Worm (Caenorhabditis elegans) whole organism, mixed stage, embryonic: ENCODE results near the gene trap-4.

Source experiments
- bed-3 ChIP-seq: fragments of 200-800 bp; sonication (Bioruptor generic); optimal IDR thresholded peaks from 3 replicates; lab custom pipeline; 2018; ENCODE audit warnings: mild to moderate bottlenecking, missing genetic modification characterization, moderate library complexity, missing compliant biosample characterization
- blmp-1 ChIP-seq: fragments of 150-350 bp; optimal IDR thresholded peaks from 2 replicates; lab custom pipeline; 2014; ENCODE audit warnings: missing biosample characterization, missing genetic modification characterization
- ceh-39 ChIP-seq: fragments of 150-350 bp; optimal IDR thresholded peaks from 2 replicates; lab custom pipeline; 2014; ENCODE audit warnings: missing biosample characterization, missing genetic modification characterization
- ceh-43 ChIP-seq: fragments of 200-800 bp; sonication (Bioruptor generic); optimal IDR thresholded peaks from 2 replicates; lab custom pipeline; 2018; ENCODE audit warnings: mild to moderate bottlenecking, missing genetic modification characterization, moderate library complexity, missing compliant biosample characterization
- elt-1 ChIP-seq: sonication (generic microtip); optimal IDR thresholded peaks from 2 replicates; lab custom pipeline; 2017; ENCODE audit warnings: missing genetic modification characterization, mild to moderate bottlenecking, missing compliant biosample characterization, antibody characterized with exemption, moderate library complexity, borderline replicate concordance; ENCODE audit not compliant: insufficient read depth
- elt-3 ChIP-seq: fragments of 150-350 bp; optimal IDR thresholded peaks from 2 replicates; lab custom pipeline; 2014; ENCODE audit warnings: missing biosample characterization, missing genetic modification characterization
- flh-1 ChIP-seq: fragments of 200-800 bp; sonication (Bioruptor generic); optimal IDR thresholded peaks from 2 replicates; lab custom pipeline; 2018; ENCODE audit warnings: mild to moderate bottlenecking, missing genetic modification characterization, moderate library complexity, missing compliant biosample characterization
- hlh-1 ChIP-seq: fragments of 150-350 bp; optimal IDR thresholded peaks from 2 replicates; lab custom pipeline; 2014; ENCODE audit warnings: missing biosample characterization, missing genetic modification reagents, missing genetic modification characterization
- lin-13 ChIP-seq: fragments of 150-350 bp; optimal IDR thresholded peaks from 2 replicates; lab custom pipeline; 2014; ENCODE audit warnings: missing biosample characterization, missing genetic modification characterization
- lin-32 ChIP-seq: fragments of 200-800 bp; sonication (Bioruptor generic); optimal IDR thresholded peaks from 2 replicates; lab custom pipeline; 2018; ENCODE audit warnings: mild to moderate bottlenecking, missing genetic modification characterization, missing compliant biosample characterization
- mls-2 ChIP-seq: sonication (generic microtip); optimal IDR thresholded peaks from 2 replicates; lab custom pipeline; 2016; ENCODE audit warnings: mild to moderate bottlenecking, missing genetic modification characterization, moderate library complexity, missing compliant biosample characterization
- nhr-12 ChIP-seq: fragments of 150-350 bp; optimal IDR thresholded peaks from 2 replicates; lab custom pipeline; 2014; ENCODE audit warnings: missing biosample characterization, missing genetic modification characterization
- nhr-237 ChIP-seq: fragments of 150-350 bp; optimal IDR thresholded peaks from 2 replicates; lab custom pipeline; 2014; ENCODE audit warnings: missing biosample characterization, missing genetic modification characterization
- nhr-28 ChIP-seq: fragments of 150-350 bp; optimal IDR thresholded peaks from 2 replicates; lab custom pipeline; 2014; ENCODE audit warnings: missing biosample characterization, missing genetic modification characterization
- sem-2 ChIP-seq: fragments of 200-800 bp; sonication (Bioruptor generic); optimal IDR thresholded peaks from 2 replicates; lab custom pipeline; 2018; ENCODE audit warnings: mild to moderate bottlenecking, missing genetic modification characterization, missing compliant biosample characterization
- snpc-4 ChIP-seq: fragments of 150-350 bp; optimal IDR thresholded peaks from 2 replicates; lab custom pipeline; 2014; ENCODE audit warnings: missing biosample characterization, missing genetic modification characterization
- sptf-1 ChIP-seq: sonication (generic microtip); optimal IDR thresholded peaks from 2 replicates; lab custom pipeline; 2017; ENCODE audit warnings: mild to moderate bottlenecking, missing genetic modification characterization, moderate library complexity, missing compliant biosample characterization
- ztf-11 ChIP-seq: fragments of 150-350 bp; optimal IDR thresholded peaks from 2 replicates; lab custom pipeline; 2014; ENCODE audit warnings: missing biosample characterization, missing genetic modification characterization

The trap-4 gene

DNA sequence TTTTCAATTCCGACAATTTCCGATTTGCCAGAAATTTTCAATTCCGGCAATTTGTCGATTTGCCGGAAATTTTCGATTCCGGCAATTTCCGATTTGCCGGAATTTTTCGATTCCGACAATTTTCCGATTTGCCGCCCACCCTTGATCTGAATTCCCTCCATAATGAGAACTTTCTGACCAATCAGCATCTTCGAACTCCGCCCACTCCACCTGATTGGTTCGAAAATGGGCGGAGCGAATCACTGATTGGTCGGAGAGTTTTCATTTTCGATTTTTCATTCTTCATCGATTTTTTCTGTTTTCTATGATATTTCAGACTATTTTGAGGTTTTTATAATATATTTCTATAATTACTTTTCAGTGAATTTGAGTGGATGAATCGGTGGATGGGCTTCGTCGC is 33.6 kb downstream of the trap-4 start:
- no peak for TF ChIP-seq ceh-39 (tag; lab: Kevin White, UChicago)
- no peak for TF ChIP-seq lin-13 (tag; lab: Kevin White, UChicago)
- no peak for TF ChIP-seq blmp-1
- TF ChIP-seq nhr-28 (tag; lab: Kevin White, UChicago): no peak
- TF ChIP-seq nhr-237 (tag; lab: Kevin White, UChicago): no peak
- TF ChIP-seq sem-2: no peak
- no peak for TF ChIP-seq mls-2 (tag; lab: Kevin White, UChicago)
- no peak for TF ChIP-seq elt-3 (tag; lab: Kevin White, UChicago)
- no peak for TF ChIP-seq sptf-1 (tag; lab: Kevin White, UChicago)
- no peak for TF ChIP-seq snpc-4 (tag; lab: Kevin White, UChicago)

- TF ChIP-seq lin-32 (GFP tag; lab: Kevin White, UChicago): no peak
- no peak for TF ChIP-seq mls-2 (tag; lab: Kevin White, UChicago)
- TF ChIP-seq elt-1 (tag; lab: Kevin White, UChicago): no peak
- TF ChIP-seq ztf-11 (tag; lab: Kevin White, UChicago): no peak
- TF ChIP-seq hlh-1 (tag; lab: Kevin White, UChicago): no peak
- no peak for TF ChIP-seq nhr-28 (tag; lab: Kevin White, UChicago)
- no peak for TF ChIP-seq ceh-43 (GFP tag; lab: Kevin White, UChicago)
- TF ChIP-seq flh-1: no peak
- TF ChIP-seq nhr-12 (tag; lab: Kevin White, UChicago): no peak
- no peak for TF ChIP-seq ceh-39 (tag; lab: Kevin White, UChicago)
- TF ChIP-seq bed-3 (GFP tag; lab: Kevin White, UChicago): no peak
Observed at ce11 chrIII:11960080-11960479, 39.5 kb downstream of the trap-4 start, which contains the start of gene top-3. top-3 (minus strand) TSS chrIII:11960180.
